Worm (Caenorhabditis elegans) whole organism, young adult: ENCODE data around the gene Y41D4A.7.

ENCODE experiments used
- B0019.2 ChIP-seq: fragments of 200-800 bp; sonication (Bioruptor generic); conservative IDR thresholded peaks from 2 replicates; pipeline ENCODE4 v1.3.6; 2022; ENCODE audit warnings: missing genetic modification reagents, missing genetic modification characterization, missing compliant biosample characterization
- B0035.1 ChIP-seq: sonication (generic microtip); optimal IDR thresholded peaks from 2 replicates; lab custom pipeline; 2016; ENCODE audit warnings: missing genetic modification characterization, mild to moderate bottlenecking, missing compliant biosample characterization, missing genotype, missing genetic modification reagents
- B0336.3 ChIP-seq: fragments of 200-800 bp; sonication (Bioruptor generic); IDR thresholded peaks from 2 replicates; pipeline ENCODE4 v1.3.6; 2022; ENCODE audit warnings: missing genetic modification characterization, missing compliant biosample characterization
- C17E4.6 ChIP-seq: fragments of 200-800 bp; sonication (Bioruptor generic); IDR thresholded peaks from 2 replicates; pipeline ENCODE4 v1.3.6; 2022; ENCODE audit warnings: missing genetic modification reagents, missing genetic modification characterization, missing compliant biosample characterization
- F22D6.2 ChIP-seq: sonication (generic microtip); optimal IDR thresholded peaks from 2 replicates; lab custom pipeline; 2016; ENCODE audit warnings: mild to moderate bottlenecking, missing genetic modification characterization, missing compliant biosample characterization
- F23B12.7 ChIP-seq: sonication (generic microtip); optimal IDR thresholded peaks from 2 replicates; lab custom pipeline; 2017; ENCODE audit warnings: missing genetic modification characterization, mild to moderate bottlenecking, missing compliant biosample characterization, antibody characterized with exemption, moderate library complexity; ENCODE audit not compliant: insufficient read depth
- F39B2.1 ChIP-seq: fragments of 200-800 bp; sonication (Bioruptor generic); IDR thresholded peaks from 2 replicates; pipeline ENCODE4 v1.3.6; 2022; ENCODE audit warnings: missing genetic modification reagents, missing genetic modification characterization, missing compliant biosample characterization
- F49E8.2 ChIP-seq: sonication (generic microtip); optimal IDR thresholded peaks from 3 replicates; lab custom pipeline; 2017; ENCODE audit warnings: missing genetic modification characterization, mild to moderate bottlenecking, missing compliant biosample characterization, antibody characterized with exemption, moderate library complexity; ENCODE audit not compliant: insufficient read depth
- F57A8.1 ChIP-seq: fragments of 200-800 bp; sonication (Bioruptor generic); optimal IDR thresholded peaks from 2 replicates; lab custom pipeline; 2018; ENCODE audit warnings: mild to moderate bottlenecking, missing genetic modification characterization, moderate library complexity, missing compliant biosample characterization
- K11D2.4 ChIP-seq: fragments of 200-800 bp; sonication (Bioruptor generic); IDR thresholded peaks from 2 replicates; pipeline ENCODE4 v1.3.6; 2022; ENCODE audit warnings: missing genetic modification reagents, missing genetic modification characterization, missing compliant biosample characterization
- K12H6.12 ChIP-seq: fragments of 200-800 bp; sonication (Bioruptor generic); optimal IDR thresholded peaks from 2 replicates; lab custom pipeline; 2018; ENCODE audit warnings: mild to moderate bottlenecking, missing genetic modification characterization, missing compliant biosample characterization
- T07F8.4 ChIP-seq: sonication (generic microtip); optimal IDR thresholded peaks from 2 replicates; lab custom pipeline; 2016; ENCODE audit warnings: mild to moderate bottlenecking, missing genetic modification characterization, moderate library complexity, missing compliant biosample characterization
- Y53G8AR.9 ChIP-seq: fragments of 200-800 bp; sonication (Bioruptor generic); conservative IDR thresholded peaks from 2 replicates; pipeline ENCODE4 v1.3.6; 2022; ENCODE audit warnings: missing genetic modification reagents, missing genetic modification characterization, missing compliant biosample characterization
- Y79H2A.3 ChIP-seq: fragments of 200-800 bp; sonication (Bioruptor generic); conservative IDR thresholded peaks from 2 replicates; pipeline ENCODE4 v1.3.6; 2022; ENCODE audit warnings: missing genetic modification reagents, missing genetic modification characterization, missing compliant biosample characterization
- Y95B8A.8 ChIP-seq: fragments of 200-800 bp; sonication (Bioruptor generic); IDR thresholded peaks from 2 replicates; pipeline ENCODE4 v1.3.6; 2022; ENCODE audit warnings: missing genetic modification reagents, missing genetic modification characterization, missing compliant biosample characterization
- ZK185.1 ChIP-seq: sonication (generic microtip); optimal IDR thresholded peaks from 2 replicates; lab custom pipeline; 2016; ENCODE audit warnings: mild to moderate bottlenecking, missing genetic modification characterization, missing compliant biosample characterization; ENCODE audit not compliant: poor library complexity, severe bottlenecking
- aptf-2 ChIP-seq: fragments of 200-800 bp; sonication (Bioruptor generic); conservative IDR thresholded peaks from 2 replicates; pipeline ENCODE4 v1.3.6; 2022; ENCODE audit warnings: missing genetic modification reagents, missing genetic modification characterization, missing compliant biosample characterization
- ccch-3 ChIP-seq: fragments of 200-800 bp; sonication (Bioruptor generic); optimal IDR thresholded peaks from 2 replicates; lab custom pipeline; 2018; ENCODE audit warnings: mild to moderate bottlenecking, missing genetic modification characterization, missing compliant biosample characterization
- ceh-100 ChIP-seq: fragments of 200-800 bp; sonication (Bioruptor generic); IDR thresholded peaks from 2 replicates; pipeline ENCODE4 v1.3.6; 2022; ENCODE audit warnings: missing genetic modification reagents, missing genetic modification characterization, missing compliant biosample characterization
- ceh-27 ChIP-seq: fragments of 200-800 bp; sonication (Bioruptor generic); optimal IDR thresholded peaks from 2 replicates; lab custom pipeline; 2018; ENCODE audit warnings: mild to moderate bottlenecking, missing genetic modification characterization, moderate library complexity, missing compliant biosample characterization
- ceh-40 ChIP-seq: fragments of 200-800 bp; sonication (Bioruptor generic); IDR thresholded peaks from 2 replicates; pipeline ENCODE4 v1.3.6; 2022; ENCODE audit warnings: missing genetic modification characterization, missing compliant biosample characterization
- ceh-58 ChIP-seq: fragments of 200-800 bp; sonication (Bioruptor generic); IDR thresholded peaks from 2 replicates; pipeline ENCODE4 v1.3.6; 2022; ENCODE audit warnings: missing genetic modification characterization, missing compliant biosample characterization
- die-1 ChIP-seq: sonication (generic microtip); optimal IDR thresholded peaks from 2 replicates; lab custom pipeline; 2016; ENCODE audit warnings: missing genotype, mild to moderate bottlenecking, missing genetic modification characterization, missing compliant biosample characterization
- dpff-1 ChIP-seq: sonication (generic microtip); optimal IDR thresholded peaks from 2 replicates; lab custom pipeline; 2017; ENCODE audit warnings: mild to moderate bottlenecking, missing genetic modification characterization, missing compliant biosample characterization
- dpl-1 ChIP-seq: fragments of 150-350 bp; optimal IDR thresholded peaks from 2 replicates; lab custom pipeline; 2014; ENCODE audit warnings: missing biosample characterization, missing genetic modification reagents, missing genetic modification characterization
- efl-1 ChIP-seq: fragments of 150-350 bp; optimal IDR thresholded peaks from 2 replicates; lab custom pipeline; 2014; ENCODE audit warnings: missing biosample characterization, missing genetic modification reagents, missing genetic modification characterization
- ets-4 ChIP-seq: fragments of 200-800 bp; sonication (Bioruptor generic); optimal IDR thresholded peaks from 2 replicates; lab custom pipeline; 2018; ENCODE audit warnings: mild to moderate bottlenecking, missing genetic modification characterization, missing compliant biosample characterization
- lag-1 ChIP-seq: fragments of 200-800 bp; sonication (Bioruptor generic); IDR thresholded peaks from 2 replicates; pipeline ENCODE4 v1.3.6; 2022; ENCODE audit warnings: missing genetic modification reagents, missing genetic modification characterization, missing compliant biosample characterization
- let-526 ChIP-seq: fragments of 200-800 bp; sonication (Bioruptor generic); IDR thresholded peaks from 2 replicates; pipeline ENCODE4 v1.3.6; 2022; ENCODE audit warnings: missing genetic modification reagents, missing genetic modification characterization, missing compliant biosample characterization
- let-607 ChIP-seq, 2 experiments: fragments of 200-800 bp in 1 of 2; sonication (Bioruptor generic) in 1 of 2; sonication (generic microtip) in 1 of 2; optimal IDR thresholded peaks; 2 replicates each; lab custom pipeline; 2016 to 2018; ENCODE audit warnings: mild to moderate bottlenecking in 2 of 2, missing compliant biosample characterization in 2 of 2, missing genetic modification characterization in 2 of 2, moderate library complexity in 2 of 2, missing genotype in 1 of 2
- lin-26 ChIP-seq: fragments of 200-800 bp; sonication (Bioruptor generic); IDR thresholded peaks from 2 replicates; pipeline ENCODE4 v1.3.6; 2022; ENCODE audit warnings: missing genetic modification reagents, missing genetic modification characterization, missing compliant biosample characterization
- lir-1 ChIP-seq: fragments of 200-800 bp; sonication (Bioruptor generic); conservative IDR thresholded peaks from 2 replicates; pipeline ENCODE4 v1.3.6; 2022; ENCODE audit warnings: missing genetic modification reagents, missing genetic modification characterization, missing compliant biosample characterization
- lsl-1 ChIP-seq: fragments of 200-800 bp; sonication (Bioruptor generic); optimal IDR thresholded peaks from 2 replicates; lab custom pipeline; 2018; ENCODE audit warnings: mild to moderate bottlenecking, missing genetic modification characterization, moderate library complexity, missing compliant biosample characterization
- madf-10 ChIP-seq: sonication (generic microtip); optimal IDR thresholded peaks from 2 replicates; lab custom pipeline; 2016; ENCODE audit warnings: mild to moderate bottlenecking, missing genetic modification characterization, missing compliant biosample characterization
- madf-3 ChIP-seq: fragments of 200-800 bp; sonication (Bioruptor generic); IDR thresholded peaks from 2 replicates; pipeline ENCODE4 v1.3.6; 2022; ENCODE audit warnings: missing genetic modification reagents, missing genetic modification characterization, missing compliant biosample characterization
- madf-8 ChIP-seq: fragments of 200-800 bp; sonication (Bioruptor generic); conservative IDR thresholded peaks from 2 replicates; pipeline ENCODE4 v1.3.6; 2022; ENCODE audit warnings: missing genetic modification reagents, missing genetic modification characterization, missing compliant biosample characterization
- mcd-1 ChIP-seq: fragments of 200-800 bp; sonication (Bioruptor generic); IDR thresholded peaks from 2 replicates; pipeline ENCODE4 v1.3.6; 2022; ENCODE audit warnings: missing genetic modification reagents, missing genetic modification characterization, missing compliant biosample characterization
- mes-4 ChIP-seq: sonication (generic microtip); optimal IDR thresholded peaks from 2 replicates; lab custom pipeline; 2016; ENCODE audit warnings: missing genotype, missing genetic modification characterization, missing compliant biosample characterization
- nhr-120 ChIP-seq: fragments of 200-800 bp; sonication (Bioruptor generic); IDR thresholded peaks from 2 replicates; pipeline ENCODE4 v1.3.6; 2022; ENCODE audit warnings: missing genetic modification characterization, missing compliant biosample characterization
- nhr-27 ChIP-seq: fragments of 200-800 bp; sonication (Bioruptor generic); optimal IDR thresholded peaks from 2 replicates; lab custom pipeline; 2018; ENCODE audit warnings: mild to moderate bottlenecking, missing genetic modification characterization, moderate library complexity, missing compliant biosample characterization
- pha-4 ChIP-seq: fragments of 150-350 bp; sonication (generic microtip); optimal IDR thresholded peaks from 2 replicates; lab custom pipeline; 2014; ENCODE audit warnings: missing biosample characterization, missing genetic modification reagents, missing genetic modification characterization
- repo-1 ChIP-seq: sonication (generic microtip); optimal IDR thresholded peaks from 2 replicates; lab custom pipeline; 2017; ENCODE audit warnings: mild to moderate bottlenecking, missing genetic modification characterization, missing compliant biosample characterization
- sdz-38 ChIP-seq: sonication (generic microtip); optimal IDR thresholded peaks from 2 replicates; lab custom pipeline; 2016; ENCODE audit warnings: missing genotype, missing genetic modification characterization, missing compliant biosample characterization
- sea-2 ChIP-seq: fragments of 200-800 bp; sonication (Bioruptor generic); IDR thresholded peaks from 2 replicates; pipeline ENCODE4 v1.3.6; 2022; ENCODE audit warnings: missing genetic modification characterization, missing compliant biosample characterization
- snpc-3.4 ChIP-seq: sonication (generic microtip); optimal IDR thresholded peaks from 2 replicates; lab custom pipeline; 2017; ENCODE audit warnings: missing genetic modification characterization, mild to moderate bottlenecking, missing compliant biosample characterization, antibody characterized with exemption, moderate library complexity, missing genotype, missing genetic modification reagents
- unc-62 ChIP-seq: fragments of 150-350 bp; optimal IDR thresholded peaks from 2 replicates; lab custom pipeline; 2014; ENCODE audit warnings: missing biosample characterization, missing genetic modification reagents, missing genetic modification characterization
- xnd-1 ChIP-seq: sonication (generic microtip); optimal IDR thresholded peaks from 2 replicates; lab custom pipeline; 2016; ENCODE audit warnings: missing genotype, missing genetic modification reagents, missing genetic modification characterization, missing compliant biosample characterization
- ztf-3 ChIP-seq: fragments of 200-800 bp; sonication (Bioruptor generic); optimal IDR thresholded peaks from 2 replicates; lab custom pipeline; 2018; ENCODE audit warnings: mild to moderate bottlenecking, missing genetic modification characterization, missing compliant biosample characterization
- ztf-6 ChIP-seq: fragments of 200-800 bp; sonication (Bioruptor generic); IDR thresholded peaks from 2 replicates; pipeline ENCODE4 v1.3.6; 2022; ENCODE audit warnings: missing genetic modification reagents, missing genetic modification characterization, missing compliant biosample characterization

Gene Y41D4A.7

ce11 chrIV:1763452-1763851, 2.1 kb upstream of the Y41D4A.7 start (continued):
- TF ChIP-seq madf-8 (GFP tag; lab: Robert Waterston, UW) (no peak), pha-4 (no peak), snpc-3.4 (tag; lab: Kevin White, UChicago) (peak; percentile 81), lsl-1 (GFP tag; lab: Kevin White, UChicago) (peak; percentile 64), T07F8.4 (tag; lab: Kevin White, UChicago) (no peak), K12H6.12 (tag; lab: Kevin White, UChicago) (no peak), dpff-1 (tag; lab: Kevin White, UChicago) (no peak), ceh-40 (GFP tag; lab: Robert Waterston, UW) (no peak), mes-4 (tag; lab: Kevin White, UChicago) (no peak), repo-1 (tag; lab: Kevin White, UChicago) (no peak), madf-10 (no peak), lir-1 (GFP tag; lab: Robert Waterston, UW) (no peak), die-1 (no peak), ztf-6 (GFP tag; lab: Robert Waterston, UW) (no peak), ccch-3 (no peak), nhr-27 (tag; lab: Kevin White, UChicago) (no peak), unc-62 (no peak), K11D2.4 (GFP tag; lab: Robert Waterston, UW) (no peak), B0336.3 (GFP tag; lab: Robert Waterston, UW) (peak; percentile 54), B0035.1 (tag; lab: Kevin White, UChicago) (no peak), Y53G8AR.9 (no peak), madf-3 (0 out of 2 replicates have a peak, but pooled peaks have one; percentile 25), ceh-58 (GFP tag; lab: Robert Waterston, UW) (no peak), dpl-1 (GFP tag; lab: Kevin White, UChicago) (no peak), lin-26 (GFP tag; lab: Robert Waterston, UW) (peak; percentile 78), F57A8.1 (no peak), aptf-2 (no peak), Y95B8A.8 (GFP tag; lab: Robert Waterston, UW) (no peak), ets-4 (GFP tag; lab: Kevin White, UChicago) (no peak), nhr-120 (GFP tag; lab: Robert Waterston, UW) (no peak), F23B12.7 (no peak), sdz-38 (tag; lab: Kevin White, UChicago) (no peak), B0019.2 (no peak), ceh-27 (no peak), ceh-100 (GFP tag; lab: Robert Waterston, UW) (0 out of 2 replicates have a peak, but pooled peaks have one; percentile 28), efl-1 (GFP tag; lab: Kevin White, UChicago) (peak; percentile 38), let-526 (GFP tag; lab: Robert Waterston, UW) (no peak), ZK185.1 (tag; lab: Kevin White, UChicago) (no peak), mcd-1 (GFP tag; lab: Robert Waterston, UW) (peak; percentile 82), let-607 (tag; optimal IDR thresholded peaks at IDR 0.05; lab: Kevin White, UChicago) (no peak), lag-1 (GFP tag; lab: Robert Waterston, UW) (no peak), ztf-3 (GFP tag; lab: Kevin White, UChicago) (no peak), Y79H2A.3 (GFP tag; lab: Robert Waterston, UW) (no peak), F39B2.1 (GFP tag; lab: Robert Waterston, UW) (no peak), xnd-1 (tag; lab: Kevin White, UChicago) (peak; percentile 58), C17E4.6 (GFP tag; lab: Robert Waterston, UW) (no peak), sea-2 (GFP tag; lab: Robert Waterston, UW) (no peak), F49E8.2 (tag; lab: Kevin White, UChicago) (no peak), F22D6.2 (no peak)
